Worm (Caenorhabditis elegans): ENCODE measurements around the gene ZK675.4.
A peak's percentile ranks its signal among the peaks of the same experiment; 100 is the strongest.

ZK675.4 gene

DNA sequence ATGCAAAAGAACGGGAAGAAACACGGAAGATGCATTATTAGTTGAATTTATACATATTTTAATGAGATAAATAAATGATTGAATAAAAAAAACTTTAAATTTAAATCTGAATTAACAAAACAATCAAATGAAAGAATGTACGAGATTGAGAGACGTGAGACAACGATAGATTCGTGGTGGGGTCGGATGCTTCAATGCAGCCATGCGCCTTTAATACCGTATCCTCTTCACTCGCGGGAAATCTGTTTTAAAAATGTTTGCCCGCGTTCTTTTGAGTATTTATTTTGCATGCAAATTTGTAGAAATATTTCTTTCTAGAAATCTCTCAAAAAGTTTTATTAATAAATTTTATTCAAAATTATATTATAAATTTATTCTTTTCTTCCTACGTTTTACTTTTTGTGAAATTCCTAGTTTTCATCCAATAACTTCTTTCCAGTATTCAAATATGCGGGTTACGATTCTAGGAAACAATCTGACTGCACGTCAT is 30.7 kb upstream of the ZK675.4 start, which contains the start of gene perm-1 (continued):
- TF ChIP-seq Y79H2A.3 (GFP tag; conservative IDR thresholded peaks at IDR 0.05) (no peak), attf-6 (GFP tag; IDR thresholded peaks at IDR 0.05) (no peak), B0336.3 (GFP tag; IDR thresholded peaks at IDR 0.05) (peak; percentile 75), F52B5.7 (tag; optimal IDR thresholded peaks at IDR 0.05) (no peak), egl-18 (GFP tag; IDR thresholded peaks at IDR 0.05) (no peak), unc-130 (GFP tag; optimal IDR thresholded peaks at IDR 0.05) (peak; percentile 93), let-526 (GFP tag; IDR thresholded peaks at IDR 0.05) (no peak), nhr-179 (tag; optimal IDR thresholded peaks at IDR 0.05) (no peak), mes-4 (tag; optimal IDR thresholded peaks at IDR 0.05) (no peak), ama-1 (optimal IDR thresholded peaks at IDR 0.05) (no peak), ama-1 (GFP tag; optimal IDR thresholded peaks at IDR 0.05) (no peak), madf-6 (GFP tag; IDR thresholded peaks at IDR 0.05) (peak; percentile 99), xnd-1 (tag; optimal IDR thresholded peaks at IDR 0.05) (peak; percentile 95), snpc-3.4 (tag; optimal IDR thresholded peaks at IDR 0.05) (peak; percentile 94), Y53G8AR.9 (GFP tag; conservative IDR thresholded peaks at IDR 0.05) (peak; percentile 50; the same call in 1 of the 2 replicates), bed-1 (GFP tag; IDR thresholded peaks at IDR 0.05) (no peak), snpc-1.1 (tag; optimal IDR thresholded peaks at IDR 0.05; ENCODE audit: insufficient read depth) (peak; percentile 73), unc-62 (GFP tag; optimal IDR thresholded peaks at IDR 0.05) (no peak), T26A5.8 (tag; optimal IDR thresholded peaks at IDR 0.05) (no peak), attf-5 (GFP tag; optimal IDR thresholded peaks at IDR 0.05) (no peak), rcor-1 (GFP tag; IDR thresholded peaks at IDR 0.05) (peak; percentile 90), hrde-1 (tag; optimal IDR thresholded peaks at IDR 0.05; ENCODE audit: borderline replicate concordance) (peak; percentile 47), let-607 (tag; optimal IDR thresholded peaks at IDR 0.05) (no peak), hsf-1 (GFP tag; IDR thresholded peaks at IDR 0.05) (peak; percentile 92), F10E7.11 (tag; optimal IDR thresholded peaks at IDR 0.05) (no peak), lag-1 (GFP tag; IDR thresholded peaks at IDR 0.05) (no peak), C17E4.6 (GFP tag; IDR thresholded peaks at IDR 0.05) (0 out of 2 replicates have a peak, but pooled peaks have one; percentile 60), somi-1 (GFP tag; optimal IDR thresholded peaks at IDR 0.05) (no peak), B0261.1 (tag; optimal IDR thresholded peaks at IDR 0.05) (no peak)

DNA sequence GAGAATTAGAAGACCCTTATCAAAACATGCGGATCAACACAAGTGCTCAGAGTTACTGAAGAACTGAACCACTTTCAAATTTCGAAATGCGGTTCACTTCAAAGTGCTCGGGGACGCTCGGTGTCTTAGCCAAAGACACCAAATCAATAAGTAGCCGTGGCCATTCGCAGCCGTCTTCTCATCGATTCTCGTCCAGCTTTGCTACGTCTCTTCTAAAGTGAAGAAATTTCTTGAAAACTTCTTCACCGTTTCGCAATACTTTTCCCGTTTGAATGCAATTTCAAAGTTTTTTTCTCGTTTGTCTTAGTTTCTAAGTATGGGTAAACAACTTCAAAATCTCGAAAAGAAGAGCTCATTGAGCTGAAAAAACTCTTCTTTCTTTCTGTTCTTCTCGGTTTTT is 26.2 kb upstream of the ZK675.4 start:
- peak; percentile 11 for TF ChIP-seq K12H6.12 (tag; optimal IDR thresholded peaks at IDR 0.05)
- TF ChIP-seq ztf-25 (GFP tag; IDR thresholded peaks at IDR 0.05), result no peak
- no peak for TF ChIP-seq F37B4.10 (GFP tag; IDR thresholded peaks at IDR 0.05)
- peak in 1 of 3 experiments; percentile 17 for TF ChIP-seq lin-35 (GFP tag; optimal IDR thresholded peaks at IDR 0.05)
- peak; percentile 12 for TF ChIP-seq ceh-27 (GFP tag; optimal IDR thresholded peaks at IDR 0.05)
- TF ChIP-seq cebp-1 (GFP tag; IDR thresholded peaks at IDR 0.05), result peak; percentile 43; the same call in 1 of the 2 replicates
- TF ChIP-seq cebp-1 (tag; optimal IDR thresholded peaks at IDR 0.05), result peak; percentile 89
- TF ChIP-seq bed-2 (GFP tag; IDR thresholded peaks at IDR 0.05), result no peak

DNA sequence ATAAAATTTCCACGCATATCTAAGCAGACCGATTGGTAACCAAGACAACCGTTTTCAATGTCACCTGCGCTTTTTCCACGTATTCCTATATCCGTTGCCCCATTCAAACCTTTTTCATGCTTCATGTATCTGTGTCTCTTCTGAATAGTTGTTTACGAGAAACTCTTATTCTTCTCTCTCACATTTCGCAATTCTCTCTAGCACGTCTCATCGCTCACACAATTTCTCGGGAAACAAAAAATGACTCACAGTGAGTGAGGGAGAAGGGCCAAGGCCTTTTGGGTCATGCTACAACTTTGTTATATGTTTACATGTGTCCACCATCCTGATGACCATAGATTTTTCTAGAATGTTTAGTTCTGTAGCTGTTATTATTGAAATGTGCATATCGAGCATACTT is 23.8 kb upstream of the ZK675.4 start:
- TF ChIP-seq cebp-1 (GFP tag; IDR thresholded peaks at IDR 0.05) (peak; percentile 88), cebp-1 (tag; optimal IDR thresholded peaks at IDR 0.05) (peak; percentile 96), unc-130 (GFP tag; optimal IDR thresholded peaks at IDR 0.05) (no peak), athp-1 (tag; optimal IDR thresholded peaks at IDR 0.05) (no peak), tlf-1 (GFP tag; optimal IDR thresholded peaks at IDR 0.05) (no peak), B0336.3 (GFP tag; IDR thresholded peaks at IDR 0.05) (no peak), lin-35 (GFP tag; optimal IDR thresholded peaks at IDR 0.05) (peak in 1 of 3 experiments; percentile 10), lin-26 (GFP tag; IDR thresholded peaks at IDR 0.05) (no peak), ceh-27 (GFP tag; optimal IDR thresholded peaks at IDR 0.05) (peak; percentile 44), attf-5 (GFP tag; optimal IDR thresholded peaks at IDR 0.05) (peak; percentile 25), ztf-3 (GFP tag; optimal IDR thresholded peaks at IDR 0.05) (no peak), F22D6.2 (tag; optimal IDR thresholded peaks at IDR 0.05) (no peak), K12H6.12 (tag; optimal IDR thresholded peaks at IDR 0.05) (peak; percentile 58), ceh-58 (GFP tag; IDR thresholded peaks at IDR 0.05) (no peak), nfyb-1 (GFP tag; IDR thresholded peaks at IDR 0.05) (peak; percentile 41; the same call in 1 of the 2 replicates), nfya-1 (tag; optimal IDR thresholded peaks at IDR 0.05; ENCODE audit: borderline replicate concordance, insufficient read depth) (no peak), D2030.7 (GFP tag; IDR thresholded peaks at IDR 0.05) (no peak)
